Worm (Caenorhabditis elegans) whole organism, L1 larva: ENCODE results near the gene smcr-8.
A peak's percentile ranks its signal among the peaks of the same experiment; 100 is the strongest.

ENCODE experiments used
- C16A3.4 ChIP-seq: fragments of 150-350 bp; optimal IDR thresholded peaks from 2 replicates; lab custom pipeline; 2014; ENCODE audit warnings: missing biosample characterization, missing genetic modification characterization
- Y116A8C.19 ChIP-seq: sonication (generic microtip); optimal IDR thresholded peaks from 2 replicates; lab custom pipeline; 2016; ENCODE audit warnings: missing compliant biosample characterization, missing genetic modification characterization, borderline replicate concordance
- alr-1 ChIP-seq: fragments of 200-800 bp; sonication (Bioruptor generic); optimal IDR thresholded peaks from 2 replicates; lab custom pipeline; 2018; ENCODE audit warnings: borderline replicate concordance, mild to moderate bottlenecking, missing genetic modification characterization, missing compliant biosample characterization
- aly-2 ChIP-seq: fragments of 150-350 bp; optimal IDR thresholded peaks from 2 replicates; lab custom pipeline; 2014; ENCODE audit warnings: missing biosample characterization, missing genetic modification characterization
- ama-1 ChIP-seq: fragments of 150-350 bp; optimal IDR thresholded peaks from 2 replicates; lab custom pipeline; 2014
- blmp-1 ChIP-seq: fragments of 150-350 bp; optimal IDR thresholded peaks from 2 replicates; lab custom pipeline; 2014; ENCODE audit warnings: missing biosample characterization, missing genetic modification characterization
- ceh-63 ChIP-seq: fragments of 200-800 bp; sonication (Bioruptor generic); optimal IDR thresholded peaks from 2 replicates; lab custom pipeline; 2018; ENCODE audit warnings: mild to moderate bottlenecking, missing genetic modification characterization, missing compliant biosample characterization
- ceh-8 ChIP-seq: fragments of 200-800 bp; sonication (Bioruptor generic); optimal IDR thresholded peaks from 2 replicates; lab custom pipeline; 2018; ENCODE audit warnings: mild to moderate bottlenecking, missing genetic modification characterization, moderate library complexity, missing compliant biosample characterization
- ceh-90 ChIP-seq: sonication (generic microtip); optimal IDR thresholded peaks from 2 replicates; lab custom pipeline; 2016; ENCODE audit warnings: missing genetic modification characterization, missing compliant biosample characterization
- dpl-1 ChIP-seq, 3 experiments: fragments of 150-350 bp in 2 of 3; sonication (generic microtip) in 1 of 3; optimal IDR thresholded peaks; 2 replicates each; lab custom pipeline; 2014 to 2017; ENCODE audit warnings: missing biosample characterization in 3 of 3, missing genetic modification characterization in 3 of 3, missing genetic modification reagents in 3 of 3
- dsc-1 ChIP-seq: sonication (generic microtip); optimal IDR thresholded peaks from 2 replicates; lab custom pipeline; 2016; ENCODE audit warnings: mild to moderate bottlenecking, missing genetic modification characterization, missing compliant biosample characterization
- efl-3 ChIP-seq: fragments of 200-800 bp; sonication (Bioruptor generic); optimal IDR thresholded peaks from 2 replicates; lab custom pipeline; 2018; ENCODE audit warnings: mild to moderate bottlenecking, missing genetic modification characterization, missing compliant biosample characterization
- egl-13 ChIP-seq: sonication (generic microtip); optimal IDR thresholded peaks from 2 replicates; lab custom pipeline; 2016; ENCODE audit warnings: missing genotype, missing genetic modification reagents, missing genetic modification characterization, missing compliant biosample characterization
- egl-27 ChIP-seq, 2 experiments: fragments of 150-350 bp in 1 of 2; sonication (generic microtip); optimal IDR thresholded peaks; 3 replicates each; lab custom pipeline; 2017 to 2018; ENCODE audit warnings: missing biosample characterization in 2 of 2, missing genetic modification characterization in 2 of 2, missing genetic modification reagents in 2 of 2
- elt-2 ChIP-seq: sonication (generic microtip); optimal IDR thresholded peaks from 2 replicates; lab custom pipeline; 2016; ENCODE audit warnings: missing genetic modification characterization, mild to moderate bottlenecking, inconsistent platforms, missing compliant biosample characterization, missing genetic modification reagents
- fkh-10 ChIP-seq: sonication (generic microtip); optimal IDR thresholded peaks from 2 replicates; lab custom pipeline; 2017; ENCODE audit warnings: missing biosample characterization, missing genetic modification reagents, missing genetic modification characterization
- fkh-8 ChIP-seq: sonication (generic microtip); optimal IDR thresholded peaks from 2 replicates; lab custom pipeline; 2016; ENCODE audit warnings: mild to moderate bottlenecking, missing genetic modification characterization, missing compliant biosample characterization
- fos-1 ChIP-seq: fragments of 150-350 bp; optimal IDR thresholded peaks from 2 replicates; lab custom pipeline; 2014; ENCODE audit warnings: missing biosample characterization, missing genetic modification characterization
- grh-1 ChIP-seq: fragments of 200-800 bp; sonication (Bioruptor generic); IDR thresholded peaks from 2 replicates; pipeline ENCODE4 v1.3.6; 2022; ENCODE audit warnings: missing genetic modification reagents, missing genetic modification characterization, missing compliant biosample characterization
- hpl-2 ChIP-seq: fragments of 150-350 bp; optimal IDR thresholded peaks from 2 replicates; lab custom pipeline; 2014; ENCODE audit warnings: missing biosample characterization, missing genetic modification reagents, missing genetic modification characterization
- irx-1 ChIP-seq: sonication (generic microtip); optimal IDR thresholded peaks from 2 replicates; lab custom pipeline; 2016; ENCODE audit warnings: missing genetic modification characterization, missing compliant biosample characterization
- isw-1 ChIP-seq: fragments of 200-800 bp; sonication (Bioruptor generic); IDR thresholded peaks from 2 replicates; pipeline ENCODE4 v1.3.6; 2022; ENCODE audit warnings: missing genetic modification characterization, missing compliant biosample characterization
- jun-1 ChIP-seq: fragments of 150-350 bp; optimal IDR thresholded peaks from 2 replicates; lab custom pipeline; 2014; ENCODE audit warnings: missing biosample characterization, missing genetic modification reagents, missing genetic modification characterization
- lin-14 ChIP-seq: fragments of 200-800 bp; sonication (Bioruptor generic); optimal IDR thresholded peaks from 2 replicates; lab custom pipeline; 2018; ENCODE audit warnings: mild to moderate bottlenecking, missing genetic modification characterization, moderate library complexity, missing compliant biosample characterization
- lin-15B ChIP-seq: fragments of 150-350 bp; sonication (generic microtip); optimal IDR thresholded peaks from 3 replicates; lab custom pipeline; 2014; ENCODE audit warnings: missing biosample characterization, missing genetic modification characterization
- mab-9 ChIP-seq: fragments of 200-800 bp; sonication (Bioruptor generic); IDR thresholded peaks from 2 replicates; pipeline ENCODE4 v1.3.6; 2022; ENCODE audit warnings: missing genetic modification reagents, missing genetic modification characterization, missing compliant biosample characterization
- mdl-1 ChIP-seq, 2 experiments: fragments of 150-350 bp; optimal IDR thresholded peaks; 2 replicates each; lab custom pipeline; 2014 to 2017; ENCODE audit warnings: missing biosample characterization in 2 of 2, missing genetic modification characterization in 2 of 2, inconsistent platforms in 1 of 2
- mep-1 ChIP-seq: fragments of 150-350 bp; optimal IDR thresholded peaks from 2 replicates; lab custom pipeline; 2014; ENCODE audit warnings: missing biosample characterization, missing genetic modification characterization
- nhr-11 ChIP-seq: fragments of 150-350 bp; optimal IDR thresholded peaks from 2 replicates; lab custom pipeline; 2014; ENCODE audit warnings: missing biosample characterization, missing genetic modification characterization
- nhr-19 ChIP-seq: fragments of 200-800 bp; sonication (Bioruptor generic); conservative IDR thresholded peaks from 2 replicates; pipeline ENCODE4 v1.3.6; 2022; ENCODE audit warnings: missing genetic modification characterization, missing compliant biosample characterization
- nhr-20 ChIP-seq: sonication (generic microtip); optimal IDR thresholded peaks from 2 replicates; lab custom pipeline; 2016; ENCODE audit warnings: mild to moderate bottlenecking, missing genetic modification characterization, missing compliant biosample characterization
- nhr-28 ChIP-seq: fragments of 150-350 bp; optimal IDR thresholded peaks from 2 replicates; lab custom pipeline; 2014; ENCODE audit warnings: missing biosample characterization, missing genetic modification characterization
- nhr-47 ChIP-seq: sonication (generic microtip); optimal IDR thresholded peaks from 2 replicates; lab custom pipeline; 2016; ENCODE audit warnings: mild to moderate bottlenecking, missing genetic modification characterization, moderate library complexity, missing compliant biosample characterization
- nhr-71 ChIP-seq: sonication (generic microtip); optimal IDR thresholded peaks from 2 replicates; lab custom pipeline; 2016; ENCODE audit warnings: mild to moderate bottlenecking, missing genetic modification characterization, moderate library complexity, missing compliant biosample characterization
- nhr-77 ChIP-seq: fragments of 150-350 bp; optimal IDR thresholded peaks from 2 replicates; lab custom pipeline; 2014; ENCODE audit warnings: missing biosample characterization, missing genetic modification characterization
- nhr-84 ChIP-seq: sonication (generic microtip); optimal IDR thresholded peaks from 2 replicates; lab custom pipeline; 2017; ENCODE audit warnings: missing biosample characterization, missing genetic modification characterization
- nhr-85 ChIP-seq: sonication (generic microtip); peaks from one replicate; lab custom pipeline; 2016; ENCODE audit warnings: missing genetic modification characterization, inconsistent platforms, missing compliant biosample characterization
- pag-3 ChIP-seq: sonication (generic microtip); optimal IDR thresholded peaks from 2 replicates; lab custom pipeline; 2017; ENCODE audit warnings: missing genetic modification characterization, mild to moderate bottlenecking, missing compliant biosample characterization, antibody characterized with exemption, borderline replicate concordance; ENCODE audit not compliant: insufficient read depth
- pqm-1 ChIP-seq: sonication (generic microtip); optimal IDR thresholded peaks from 3 replicates; lab custom pipeline; 2017; ENCODE audit warnings: missing biosample characterization, missing genetic modification characterization
- skn-1 ChIP-seq: fragments of 150-350 bp; optimal IDR thresholded peaks from 2 replicates; lab custom pipeline; 2014; ENCODE audit warnings: missing biosample characterization, missing genetic modification characterization
- snpc-4 ChIP-seq: fragments of 150-350 bp; optimal IDR thresholded peaks from 2 replicates; lab custom pipeline; 2014; ENCODE audit warnings: missing biosample characterization, missing genetic modification characterization
- swsn-7 ChIP-seq: sonication (generic microtip); optimal IDR thresholded peaks from 2 replicates; lab custom pipeline; 2016; ENCODE audit warnings: missing genetic modification characterization, missing compliant biosample characterization
- tbx-2 ChIP-seq: sonication (generic microtip); optimal IDR thresholded peaks from 2 replicates; lab custom pipeline; 2016; ENCODE audit warnings: missing genetic modification characterization, missing compliant biosample characterization
- unc-130 ChIP-seq: fragments of 150-350 bp; optimal IDR thresholded peaks from 2 replicates; lab custom pipeline; 2017; ENCODE audit warnings: missing biosample characterization, missing genetic modification characterization, inconsistent platforms
- unc-62 ChIP-seq: fragments of 150-350 bp; optimal IDR thresholded peaks from 2 replicates; lab custom pipeline; 2014; ENCODE audit warnings: missing biosample characterization, missing genetic modification reagents, missing genetic modification characterization
- unc-86 ChIP-seq: sonication (generic microtip); optimal IDR thresholded peaks from 2 replicates; lab custom pipeline; 2016; ENCODE audit warnings: missing genetic modification characterization, missing compliant biosample characterization
- vab-15 ChIP-seq: sonication (generic microtip); optimal IDR thresholded peaks from 2 replicates; lab custom pipeline; 2017; ENCODE audit warnings: missing genotype, mild to moderate bottlenecking, missing genetic modification characterization, missing compliant biosample characterization
- zag-1 ChIP-seq: fragments of 150-350 bp; optimal IDR thresholded peaks from 2 replicates; lab custom pipeline; 2014; ENCODE audit warnings: missing biosample characterization, missing genetic modification characterization
- ztf-4 ChIP-seq: fragments of 150-350 bp; optimal IDR thresholded peaks from 2 replicates; lab custom pipeline; 2014; ENCODE audit warnings: missing biosample characterization, missing genetic modification characterization

smcr-8 gene

DNA sequence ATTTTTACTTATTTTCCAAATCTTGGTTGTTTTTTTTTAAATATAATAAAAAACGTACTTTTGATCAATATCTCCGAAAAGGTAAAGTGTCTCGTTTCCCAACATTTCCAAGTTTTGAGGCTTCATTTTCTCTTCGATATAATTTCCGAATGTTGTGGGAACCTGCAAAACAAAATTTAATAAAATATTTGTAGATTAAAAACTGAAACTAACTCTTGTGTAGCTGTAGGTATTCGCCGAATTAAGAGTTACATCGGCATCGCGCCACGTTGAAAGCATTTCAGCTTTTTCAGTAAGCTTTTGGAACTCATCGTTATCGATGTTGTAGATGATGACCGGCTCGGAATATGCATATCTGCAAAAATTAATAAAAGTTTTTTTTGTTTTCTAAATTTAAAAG lies 36.8 kb upstream of the smcr-8 start, which contains the start of gene vps-22:
Gene vps-22, minus strand, starts transcription at position 101 of the 400 bp plus-strand sequence.
- TF ChIP-seq nhr-20 (no peak), nhr-84 (tag; lab: Kevin White, UChicago) (no peak), fkh-8 (tag; lab: Kevin White, UChicago) (no peak), lin-14 (GFP tag; lab: Kevin White, UChicago) (no peak), pag-3 (tag; lab: Kevin White, UChicago) (no peak), Y116A8C.19 (tag; lab: Kevin White, UChicago) (no peak), egl-13 (tag; lab: Kevin White, UChicago) (no peak), nhr-19 (GFP tag; lab: Robert Waterston, UW) (no peak), hpl-2 (GFP tag; lab: Kevin White, UChicago) (no peak), elt-2 (tag; lab: Kevin White, UChicago) (no peak), swsn-7 (tag; lab: Kevin White, UChicago) (no peak)

ce11 chrIII:4962886-4963285 lies 36.3 kb upstream of the smcr-8 start, which contains the start of gene C27F2.9:
TSS of gene C27F2.9 (minus strand) at chrIII:4963044.
- no peak for TF ChIP-seq ceh-63 (GFP tag; lab: Kevin White, UChicago)
- TF ChIP-seq dpl-1 (GFP tag; optimal IDR thresholded peaks at IDR 0.05; lab: Kevin White, UChicago): peak; percentile 99 to 100 (median 99)
- peak; percentile 72 for TF ChIP-seq nhr-77
- peak; percentile 73 for TF ChIP-seq fkh-10 (GFP tag; lab: Kevin White, UChicago)
- peak; percentile 85 for TF ChIP-seq grh-1 (GFP tag; lab: Robert Waterston, UW)
- peak; percentile 89 for TF ChIP-seq unc-86 (tag; lab: Kevin White, UChicago)
- peak; percentile 18 for TF ChIP-seq zag-1
- TF ChIP-seq efl-3 (GFP tag; lab: Kevin White, UChicago): peak; percentile 19
- peak; percentile 9 for TF ChIP-seq ama-1 (lab: Kevin White, UChicago)
- TF ChIP-seq egl-27 (tag; optimal IDR thresholded peaks at IDR 0.05; lab: Kevin White, UChicago): no peak
- TF ChIP-seq ceh-90 (tag; lab: Kevin White, UChicago): peak; percentile 63
- TF ChIP-seq isw-1 (GFP tag; lab: Robert Waterston, UW): peak; percentile 91
- no peak for TF ChIP-seq unc-62
- peak; percentile 93 for TF ChIP-seq nhr-85 (tag; lab: Kevin White, UChicago)
- TF ChIP-seq ceh-8 (GFP tag; lab: Kevin White, UChicago): peak; percentile 84
- no peak for TF ChIP-seq vab-15 (tag; lab: Kevin White, UChicago)
- peak; percentile 71 for TF ChIP-seq blmp-1
- no peak for TF ChIP-seq Y116A8C.19 (tag; lab: Kevin White, UChicago)
- peak; percentile 91 for TF ChIP-seq skn-1 (tag; lab: Kevin White, UChicago)
- peak; percentile 95 for TF ChIP-seq nhr-71 (tag; lab: Kevin White, UChicago)
- TF ChIP-seq elt-2 (tag; lab: Kevin White, UChicago): peak; percentile 74
- TF ChIP-seq nhr-28 (tag; lab: Kevin White, UChicago): no peak
- peak; percentile 84 for TF ChIP-seq mab-9
- TF ChIP-seq alr-1 (tag; lab: Kevin White, UChicago): no peak
- peak; percentile 80 for TF ChIP-seq fos-1 (tag; lab: Kevin White, UChicago)
- peak; percentile 84 for TF ChIP-seq egl-13 (tag; lab: Kevin White, UChicago)
- peak; percentile 73 for TF ChIP-seq snpc-4 (tag; lab: Kevin White, UChicago)
- peak; percentile 94 for TF ChIP-seq dsc-1 (tag; lab: Kevin White, UChicago)
- peak in 1 of 2 experiments; percentile 71 for TF ChIP-seq mdl-1 (tag; optimal IDR thresholded peaks at IDR 0.05; lab: Kevin White, UChicago)
- TF ChIP-seq nhr-84 (tag; lab: Kevin White, UChicago): no peak
- TF ChIP-seq ztf-4: peak; percentile 61
- peak; percentile 90 for TF ChIP-seq nhr-11
- peak; percentile 95 for TF ChIP-seq mep-1 (tag; lab: Kevin White, UChicago)
- TF ChIP-seq pqm-1 (tag; lab: Kevin White, UChicago): no peak
- peak; percentile 67 for TF ChIP-seq pag-3 (tag; lab: Kevin White, UChicago)
- peak; percentile 79 for TF ChIP-seq jun-1
- TF ChIP-seq C16A3.4 (tag; lab: Kevin White, UChicago): peak; percentile 92
- peak; percentile 95 for TF ChIP-seq nhr-47
- TF ChIP-seq aly-2 (tag; lab: Kevin White, UChicago): peak; percentile 85
- TF ChIP-seq irx-1 (tag; lab: Kevin White, UChicago): peak; percentile 90
- peak; percentile 81 for TF ChIP-seq unc-130 (tag; lab: Kevin White, UChicago)
- peak; percentile 91 for TF ChIP-seq nhr-19 (GFP tag; lab: Robert Waterston, UW)
- TF ChIP-seq lin-14 (GFP tag; lab: Kevin White, UChicago): peak; percentile 88
- TF ChIP-seq lin-15B (tag; lab: Kevin White, UChicago): peak; percentile 75
- peak; percentile 93 for TF ChIP-seq tbx-2 (tag; lab: Kevin White, UChicago)
- no peak for TF ChIP-seq hpl-2 (GFP tag; lab: Kevin White, UChicago)
